Fruit fly (Drosophila melanogaster) whole organism, pupa: Measurements from ENCODE around the gene CG14933.

Source experiments
- CG32121 ChIP-seq: fragments of 200-800 bp; sonication (Bioruptor generic); IDR thresholded peaks from 2 replicates; pipeline ENCODE4 v1.3.6; 2022; ENCODE audit warnings: missing biosample characterization, missing genetic modification characterization
- CG34367 ChIP-seq: fragments of 200-800 bp; sonication (Bioruptor generic); optimal IDR thresholded peaks from 2 replicates; lab custom pipeline; 2018; ENCODE audit warnings: missing biosample characterization, mild to moderate bottlenecking, missing genetic modification characterization
- Ets98B ChIP-seq: fragments of 200-800 bp; sonication (Bioruptor generic); IDR thresholded peaks from 2 replicates; pipeline ENCODE4 v1.3.6; 2022; ENCODE audit warnings: missing biosample characterization, missing genetic modification characterization

DNA sequence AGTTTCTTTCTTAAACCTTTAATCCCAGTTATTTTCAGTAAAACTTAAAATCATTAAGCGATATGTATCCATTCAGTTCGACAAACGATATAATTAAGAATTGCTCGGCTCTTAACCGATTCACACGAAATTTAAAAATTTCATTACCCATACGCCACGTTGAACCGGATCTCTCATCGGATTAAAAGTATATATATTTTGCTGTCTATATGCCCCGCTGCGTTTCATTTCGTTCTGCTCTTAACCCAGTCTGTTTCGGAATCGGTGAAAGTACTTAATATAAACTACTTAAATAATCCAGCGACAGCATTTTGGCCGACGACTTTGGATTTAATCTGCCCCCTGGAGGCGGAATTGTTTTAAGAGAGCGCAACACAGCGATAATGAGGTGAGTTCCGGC, 10.5 kb downstream of the CG14933 start, which contains the start of gene CG42751:
- TF ChIP-seq Ets98B (GFP tag; lab: Robert Waterston, UW): no peak
- TF ChIP-seq CG32121: no peak
- no peak for TF ChIP-seq CG34367 (tag; lab: Kevin White, UChicago)
